Worm (Caenorhabditis elegans) whole organism, L1 larva: Measurements from ENCODE around the gene gon-4.
A peak's percentile ranks its signal among the peaks of the same experiment; 100 is the strongest.

Experiments used
- aha-1 ChIP-seq: fragments of 150-350 bp; optimal IDR thresholded peaks from 2 replicates; lab custom pipeline; 2014; ENCODE audit warnings: missing biosample characterization, missing genetic modification characterization
- ama-1 ChIP-seq: fragments of 150-350 bp; optimal IDR thresholded peaks from 2 replicates; lab custom pipeline; 2014
- blmp-1 ChIP-seq: fragments of 150-350 bp; optimal IDR thresholded peaks from 2 replicates; lab custom pipeline; 2014; ENCODE audit warnings: missing biosample characterization, missing genetic modification characterization
- ceh-90 ChIP-seq: sonication (generic microtip); optimal IDR thresholded peaks from 2 replicates; lab custom pipeline; 2016; ENCODE audit warnings: missing genetic modification characterization, missing compliant biosample characterization
- ces-1 ChIP-seq: fragments of 150-350 bp; optimal IDR thresholded peaks from 2 replicates; lab custom pipeline; 2014; ENCODE audit warnings: missing biosample characterization, missing genetic modification reagents, missing genetic modification characterization
- dpl-1 ChIP-seq, 3 experiments: fragments of 150-350 bp in 2 of 3; sonication (generic microtip) in 1 of 3; optimal IDR thresholded peaks; 2 replicates each; lab custom pipeline; 2014 to 2017; ENCODE audit warnings: missing biosample characterization in 3 of 3, missing genetic modification characterization in 3 of 3, missing genetic modification reagents in 3 of 3
- dsc-1 ChIP-seq: sonication (generic microtip); optimal IDR thresholded peaks from 2 replicates; lab custom pipeline; 2016; ENCODE audit warnings: mild to moderate bottlenecking, missing genetic modification characterization, missing compliant biosample characterization
- efl-3 ChIP-seq: fragments of 200-800 bp; sonication (Bioruptor generic); optimal IDR thresholded peaks from 2 replicates; lab custom pipeline; 2018; ENCODE audit warnings: mild to moderate bottlenecking, missing genetic modification characterization, missing compliant biosample characterization
- ets-5 ChIP-seq: fragments of 200-800 bp; sonication (Bioruptor generic); IDR thresholded peaks from 2 replicates; pipeline ENCODE4 v1.3.6; 2022; ENCODE audit warnings: missing genetic modification characterization, missing compliant biosample characterization
- fkh-10 ChIP-seq: sonication (generic microtip); optimal IDR thresholded peaks from 2 replicates; lab custom pipeline; 2017; ENCODE audit warnings: missing biosample characterization, missing genetic modification reagents, missing genetic modification characterization
- fkh-8 ChIP-seq: sonication (generic microtip); optimal IDR thresholded peaks from 2 replicates; lab custom pipeline; 2016; ENCODE audit warnings: mild to moderate bottlenecking, missing genetic modification characterization, missing compliant biosample characterization
- grh-1 ChIP-seq: fragments of 200-800 bp; sonication (Bioruptor generic); IDR thresholded peaks from 2 replicates; pipeline ENCODE4 v1.3.6; 2022; ENCODE audit warnings: missing genetic modification reagents, missing genetic modification characterization, missing compliant biosample characterization
- hlh-17 ChIP-seq: fragments of 200-800 bp; sonication (Bioruptor generic); optimal IDR thresholded peaks from 2 replicates; lab custom pipeline; 2018; ENCODE audit warnings: missing genetic modification characterization, mild to moderate bottlenecking, missing compliant biosample characterization, moderate library complexity, borderline replicate concordance
- irx-1 ChIP-seq: sonication (generic microtip); optimal IDR thresholded peaks from 2 replicates; lab custom pipeline; 2016; ENCODE audit warnings: missing genetic modification characterization, missing compliant biosample characterization
- jun-1 ChIP-seq: fragments of 150-350 bp; optimal IDR thresholded peaks from 2 replicates; lab custom pipeline; 2014; ENCODE audit warnings: missing biosample characterization, missing genetic modification reagents, missing genetic modification characterization
- lin-14 ChIP-seq: fragments of 200-800 bp; sonication (Bioruptor generic); optimal IDR thresholded peaks from 2 replicates; lab custom pipeline; 2018; ENCODE audit warnings: mild to moderate bottlenecking, missing genetic modification characterization, moderate library complexity, missing compliant biosample characterization
- lin-15B ChIP-seq: fragments of 150-350 bp; sonication (generic microtip); optimal IDR thresholded peaks from 3 replicates; lab custom pipeline; 2014; ENCODE audit warnings: missing biosample characterization, missing genetic modification characterization
- mab-9 ChIP-seq: fragments of 200-800 bp; sonication (Bioruptor generic); IDR thresholded peaks from 2 replicates; pipeline ENCODE4 v1.3.6; 2022; ENCODE audit warnings: missing genetic modification reagents, missing genetic modification characterization, missing compliant biosample characterization
- mdl-1 ChIP-seq, 2 experiments: fragments of 150-350 bp; optimal IDR thresholded peaks; 2 replicates each; lab custom pipeline; 2014 to 2017; ENCODE audit warnings: missing biosample characterization in 2 of 2, missing genetic modification characterization in 2 of 2, inconsistent platforms in 1 of 2
- nhr-12 ChIP-seq: sonication (generic microtip); optimal IDR thresholded peaks from 2 replicates; lab custom pipeline; 2017; ENCODE audit warnings: missing biosample characterization, missing genetic modification characterization
- nhr-19 ChIP-seq: fragments of 200-800 bp; sonication (Bioruptor generic); conservative IDR thresholded peaks from 2 replicates; pipeline ENCODE4 v1.3.6; 2022; ENCODE audit warnings: missing genetic modification characterization, missing compliant biosample characterization
- nhr-237 ChIP-seq: fragments of 150-350 bp; optimal IDR thresholded peaks from 2 replicates; lab custom pipeline; 2014; ENCODE audit warnings: missing biosample characterization, missing genetic modification characterization
- nhr-28 ChIP-seq: fragments of 150-350 bp; optimal IDR thresholded peaks from 2 replicates; lab custom pipeline; 2014; ENCODE audit warnings: missing biosample characterization, missing genetic modification characterization
- nhr-47 ChIP-seq: sonication (generic microtip); optimal IDR thresholded peaks from 2 replicates; lab custom pipeline; 2016; ENCODE audit warnings: mild to moderate bottlenecking, missing genetic modification characterization, moderate library complexity, missing compliant biosample characterization
- nhr-71 ChIP-seq: sonication (generic microtip); optimal IDR thresholded peaks from 2 replicates; lab custom pipeline; 2016; ENCODE audit warnings: mild to moderate bottlenecking, missing genetic modification characterization, moderate library complexity, missing compliant biosample characterization
- nhr-84 ChIP-seq: sonication (generic microtip); optimal IDR thresholded peaks from 2 replicates; lab custom pipeline; 2017; ENCODE audit warnings: missing biosample characterization, missing genetic modification characterization
- nhr-85 ChIP-seq: sonication (generic microtip); peaks from one replicate; lab custom pipeline; 2016; ENCODE audit warnings: missing genetic modification characterization, inconsistent platforms, missing compliant biosample characterization
- nhr-90 ChIP-seq: sonication (generic microtip); optimal IDR thresholded peaks from 2 replicates; lab custom pipeline; 2016; ENCODE audit warnings: mild to moderate bottlenecking, missing genetic modification characterization, missing compliant biosample characterization; ENCODE audit not compliant: poor library complexity
- pag-3 ChIP-seq: sonication (generic microtip); optimal IDR thresholded peaks from 2 replicates; lab custom pipeline; 2017; ENCODE audit warnings: missing genetic modification characterization, mild to moderate bottlenecking, missing compliant biosample characterization, antibody characterized with exemption, borderline replicate concordance; ENCODE audit not compliant: insufficient read depth
- pax-3 ChIP-seq: fragments of 200-800 bp; sonication (Bioruptor generic); optimal IDR thresholded peaks from 2 replicates; lab custom pipeline; 2018; ENCODE audit warnings: mild to moderate bottlenecking, missing genetic modification characterization, moderate library complexity, missing compliant biosample characterization
- pqm-1 ChIP-seq: sonication (generic microtip); optimal IDR thresholded peaks from 3 replicates; lab custom pipeline; 2017; ENCODE audit warnings: missing biosample characterization, missing genetic modification characterization
- rnt-1 ChIP-seq: sonication (generic microtip); optimal IDR thresholded peaks from 2 replicates; lab custom pipeline; 2016; ENCODE audit warnings: mild to moderate bottlenecking, missing genetic modification characterization, moderate library complexity, missing compliant biosample characterization
- snpc-4 ChIP-seq: fragments of 150-350 bp; optimal IDR thresholded peaks from 2 replicates; lab custom pipeline; 2014; ENCODE audit warnings: missing biosample characterization, missing genetic modification characterization
- snu-23 ChIP-seq: sonication (generic microtip); optimal IDR thresholded peaks from 2 replicates; lab custom pipeline; 2016; ENCODE audit warnings: missing genetic modification characterization, missing compliant biosample characterization
- sox-4 ChIP-seq: sonication (generic microtip); optimal IDR thresholded peaks from 2 replicates; lab custom pipeline; 2016; ENCODE audit warnings: missing genetic modification characterization, missing compliant biosample characterization
- sptf-1 ChIP-seq: fragments of 150-350 bp; optimal IDR thresholded peaks from 2 replicates; lab custom pipeline; 2014; ENCODE audit warnings: missing biosample characterization, missing genetic modification characterization
- sup-37 ChIP-seq: fragments of 200-800 bp; sonication (Bioruptor generic); optimal IDR thresholded peaks from 2 replicates; lab custom pipeline; 2018; ENCODE audit warnings: mild to moderate bottlenecking, missing genetic modification characterization, missing compliant biosample characterization
- tbx-2 ChIP-seq: sonication (generic microtip); optimal IDR thresholded peaks from 2 replicates; lab custom pipeline; 2016; ENCODE audit warnings: missing genetic modification characterization, missing compliant biosample characterization
- unc-62 ChIP-seq: fragments of 150-350 bp; optimal IDR thresholded peaks from 2 replicates; lab custom pipeline; 2014; ENCODE audit warnings: missing biosample characterization, missing genetic modification reagents, missing genetic modification characterization
- unc-98 ChIP-seq: fragments of 200-800 bp; sonication (Bioruptor generic); IDR thresholded peaks from 2 replicates; pipeline ENCODE4 v1.3.6; 2022; ENCODE audit warnings: missing genetic modification characterization, missing compliant biosample characterization
- xbp-1 ChIP-seq: sonication (generic microtip); optimal IDR thresholded peaks from 2 replicates; lab custom pipeline; 2016; ENCODE audit warnings: missing genetic modification characterization, missing compliant biosample characterization
- zag-1 ChIP-seq: fragments of 150-350 bp; optimal IDR thresholded peaks from 2 replicates; lab custom pipeline; 2014; ENCODE audit warnings: missing biosample characterization, missing genetic modification characterization
- zip-4 ChIP-seq: fragments of 200-800 bp; sonication (Bioruptor generic); optimal IDR thresholded peaks from 2 replicates; lab custom pipeline; 2018; ENCODE audit warnings: mild to moderate bottlenecking, missing genetic modification characterization, moderate library complexity, missing compliant biosample characterization

The gon-4 gene

DNA sequence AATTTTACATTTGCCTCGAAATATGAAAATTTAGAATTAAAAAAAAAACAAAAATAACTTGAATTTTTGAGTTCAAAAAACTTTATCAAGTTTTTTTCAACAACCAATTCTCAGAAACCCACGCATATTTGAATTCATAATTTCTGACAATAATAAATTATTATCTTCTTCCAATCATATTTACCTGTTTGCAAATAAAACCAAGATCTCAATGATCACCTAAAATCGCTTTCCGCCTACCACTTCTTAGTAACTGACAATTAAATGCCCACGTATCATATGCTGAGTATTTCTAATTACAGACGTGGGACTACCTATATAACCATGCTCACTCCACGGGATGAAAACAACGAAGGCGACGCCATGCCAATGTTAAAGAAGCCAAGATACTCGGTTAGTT, 35.9 kb upstream of the gon-4 start, which contains the start of gene pps-1:
Gene pps-1, plus strand, starts transcription at position 301 of the 400 bp plus-strand sequence.
- no peak for TF ChIP-seq nhr-71 (tag; lab: Kevin White, UChicago)
- peak; percentile 25 for TF ChIP-seq pax-3 (tag; lab: Kevin White, UChicago)
- TF ChIP-seq fkh-8 (tag; lab: Kevin White, UChicago): peak; percentile 6
- TF ChIP-seq sup-37: no peak

DNA sequence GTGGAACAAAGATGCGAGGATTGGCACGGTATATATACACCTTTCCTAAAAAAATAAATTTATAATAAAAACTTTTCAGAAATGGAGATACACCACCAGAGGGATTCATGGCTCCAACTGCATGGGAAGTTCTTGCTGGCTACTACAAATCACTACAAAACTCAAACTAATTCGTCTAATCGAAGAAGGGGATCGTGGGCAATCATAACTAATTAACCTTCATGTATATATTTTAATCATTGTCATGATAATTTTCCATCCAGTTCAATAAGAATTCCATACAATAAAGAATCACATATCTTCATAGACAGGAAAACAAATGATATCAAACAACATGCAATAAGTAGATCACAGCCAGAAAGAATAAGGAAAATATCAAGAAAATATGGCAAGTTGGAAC, 33.5 kb upstream of the gon-4 start:
- no peak for TF ChIP-seq dsc-1 (tag; lab: Kevin White, UChicago)
- TF ChIP-seq aha-1 (tag; lab: Kevin White, UChicago): no peak
- no peak for TF ChIP-seq nhr-19
- no peak for TF ChIP-seq nhr-28 (tag; lab: Kevin White, UChicago)
- TF ChIP-seq nhr-84: no peak
- TF ChIP-seq lin-15B (tag; lab: Kevin White, UChicago): no peak

DNA sequence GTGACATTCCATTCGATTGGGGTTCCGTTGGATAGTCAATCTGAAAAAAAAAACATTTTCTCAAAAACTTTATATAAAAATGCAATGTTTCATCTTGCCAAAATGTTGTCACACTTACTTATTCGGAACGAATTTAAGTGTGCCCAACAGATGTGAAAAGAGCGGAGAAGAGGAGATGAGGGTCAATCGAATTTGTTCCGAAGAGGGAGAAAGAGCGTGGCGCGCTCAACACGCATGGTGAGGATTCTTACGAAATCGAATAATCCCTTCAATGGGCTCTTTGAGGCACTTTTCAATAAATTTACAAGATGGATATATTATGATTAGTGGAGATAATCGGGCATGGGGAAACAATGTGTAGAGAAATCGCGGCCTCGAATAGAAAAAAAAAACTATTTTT, 26.8 kb upstream of the gon-4 start:
- TF ChIP-seq fkh-10 (GFP tag; lab: Kevin White, UChicago) (peak; percentile 92), ceh-90 (tag; lab: Kevin White, UChicago) (no peak), ces-1 (peak; percentile 38), nhr-71 (tag; lab: Kevin White, UChicago) (peak; percentile 21), nhr-84 (no peak), lin-14 (peak; percentile 84), mdl-1 (tag; optimal IDR thresholded peaks at IDR 0.05; lab: Kevin White, UChicago) (no peak), pqm-1 (no peak)

DNA sequence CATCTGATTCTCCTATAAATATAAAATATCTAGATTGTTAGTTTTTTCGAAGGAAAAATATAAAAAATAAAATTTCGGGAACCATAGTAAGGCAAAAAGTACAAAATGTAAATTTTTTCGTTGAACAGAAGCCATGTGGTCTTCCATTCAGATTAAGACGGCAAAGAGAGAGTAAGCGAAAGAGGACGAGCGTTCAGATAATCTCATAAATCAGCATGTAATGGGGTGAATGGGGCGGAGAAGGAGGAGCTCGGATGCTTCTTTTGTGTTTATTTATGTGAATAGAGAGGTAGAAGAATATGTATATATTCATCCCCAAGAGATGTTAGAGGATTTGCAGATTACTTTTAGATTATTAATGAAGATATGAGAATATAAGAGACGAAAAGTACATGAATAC, 23.3 kb upstream of the gon-4 start, which contains the start of gene pxf-1:
Gene pxf-1, minus strand, starts transcription at position 14 of the 400 bp plus-strand sequence.
- TF ChIP-seq snpc-4: no peak
- TF ChIP-seq hlh-17 (GFP tag; lab: Kevin White, UChicago): no peak
- no peak for TF ChIP-seq sox-4 (tag; lab: Kevin White, UChicago)
- no peak for TF ChIP-seq nhr-90 (tag; lab: Kevin White, UChicago)
- no peak for TF ChIP-seq nhr-85
- TF ChIP-seq zag-1: no peak
- TF ChIP-seq sptf-1 (tag; lab: Kevin White, UChicago): no peak
- no peak for TF ChIP-seq xbp-1
- no peak for TF ChIP-seq ama-1 (lab: Kevin White, UChicago)
- TF ChIP-seq dpl-1 (GFP tag; optimal IDR thresholded peaks at IDR 0.05; lab: Kevin White, UChicago): no peak
- no peak for TF ChIP-seq snu-23 (GFP tag; lab: Kevin White, UChicago)
- no peak for TF ChIP-seq nhr-237 (tag; lab: Kevin White, UChicago)
- TF ChIP-seq zip-4 (GFP tag; lab: Kevin White, UChicago): no peak
- TF ChIP-seq tbx-2 (tag; lab: Kevin White, UChicago): no peak
- TF ChIP-seq jun-1 (tag; lab: Kevin White, UChicago): no peak
- no peak for TF ChIP-seq nhr-47 (tag; lab: Kevin White, UChicago)

DNA sequence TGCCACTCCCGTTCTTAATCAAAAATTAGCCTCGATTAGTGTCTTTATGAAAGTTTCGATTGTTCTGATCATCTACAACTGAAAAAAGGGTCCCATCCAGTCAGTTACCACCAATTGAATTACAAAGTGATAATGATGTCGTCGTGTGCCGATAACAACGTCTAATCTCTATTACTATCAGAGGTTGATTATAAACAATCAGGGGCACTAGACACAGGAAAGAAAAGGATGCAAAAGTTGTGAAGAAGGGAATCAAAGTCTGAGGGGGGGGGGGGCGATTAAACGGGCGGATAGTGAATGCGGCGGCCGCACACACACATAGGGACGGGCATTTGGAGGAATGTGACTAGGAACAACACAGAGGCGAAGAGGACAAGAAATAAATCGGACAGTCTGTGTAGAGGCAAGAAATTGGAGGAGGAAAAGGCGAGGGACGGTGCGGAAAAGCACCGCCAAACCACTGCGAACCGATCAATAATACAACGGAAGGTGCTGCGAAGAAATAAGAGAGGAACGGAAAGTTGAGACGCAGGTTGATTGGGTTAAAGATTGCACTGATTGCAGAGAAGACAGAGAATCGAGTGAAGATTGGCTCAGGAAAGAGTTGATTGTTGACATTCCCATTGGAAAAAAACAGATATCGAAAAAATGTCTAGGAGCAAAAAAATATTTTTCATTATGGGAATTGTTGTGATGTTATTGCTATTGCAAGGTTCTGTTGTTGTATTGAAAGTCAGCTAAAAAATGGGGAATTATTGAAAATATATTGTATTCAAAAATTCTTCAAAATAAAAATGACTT, 22.5 kb upstream of the gon-4 start:
- TF ChIP-seq sptf-1 (tag; lab: Kevin White, UChicago) (no peak), nhr-90 (tag; lab: Kevin White, UChicago) (peak; percentile 33), zag-1 (no peak), pag-3 (tag; lab: Kevin White, UChicago) (no peak), nhr-47 (tag; lab: Kevin White, UChicago) (peak; percentile 0), irx-1 (tag; lab: Kevin White, UChicago) (no peak), lin-15B (tag; lab: Kevin White, UChicago) (no peak), nhr-12 (no peak), unc-62 (GFP tag; lab: Kevin White, UChicago) (no peak), grh-1 (GFP tag; lab: Robert Waterston, UW) (no peak), lin-14 (peak; percentile 73), dsc-1 (tag; lab: Kevin White, UChicago) (no peak), sup-37 (no peak), nhr-85 (no peak), nhr-19 (peak; percentile 9; the same call in 1 of the 2 replicates), mab-9 (no peak), blmp-1 (tag; lab: Kevin White, UChicago) (peak; percentile 74), snu-23 (GFP tag; lab: Kevin White, UChicago) (peak; percentile 25), ets-5 (GFP tag; lab: Robert Waterston, UW) (no peak), fkh-10 (GFP tag; lab: Kevin White, UChicago) (no peak), unc-98 (GFP tag; lab: Robert Waterston, UW) (no peak), efl-3 (GFP tag; lab: Kevin White, UChicago) (no peak), rnt-1 (tag; lab: Kevin White, UChicago) (no peak)
